Fruit fly (Drosophila melanogaster) whole organism, embryonic: ENCODE data around the gene CG34001.

ENCODE experiments used
- Aef1 ChIP-seq: fragments of 200-800 bp; sonication (Bioruptor generic); IDR thresholded peaks from 3 replicates; pipeline ENCODE4 v1.3.6; 2022; ENCODE audit warnings: missing biosample characterization, missing genetic modification characterization
- Atf6 ChIP-seq: fragments of 200-800 bp; sonication (Bioruptor generic); IDR thresholded peaks from 2 replicates; pipeline ENCODE4 v1.3.6; 2022; ENCODE audit warnings: missing biosample characterization, missing genetic modification characterization
- Awh ChIP-seq: fragments of 200-800 bp; sonication (Bioruptor generic); IDR thresholded peaks from 2 replicates; pipeline ENCODE4, ENCODE4 v1.3.6; 2022; ENCODE audit warnings: missing biosample characterization, missing genetic modification characterization
- Bdp1 ChIP-seq: fragments of 200-800 bp; sonication (Bioruptor generic); optimal IDR thresholded peaks from 3 replicates; lab custom pipeline; 2016; ENCODE audit warnings: missing biosample characterization, missing genetic modification characterization
- CG10462 ChIP-seq: fragments of 200-800 bp; sonication (Bioruptor generic); optimal IDR thresholded peaks from 2 replicates; lab custom pipeline; 2016; ENCODE audit warnings: missing biosample characterization, missing genetic modification characterization
- CG11456 ChIP-seq: fragments of 200-800 bp; sonication (Bioruptor generic); IDR thresholded peaks from 3 replicates; pipeline ENCODE4 v1.3.6; 2022; ENCODE audit warnings: missing biosample characterization, missing genetic modification characterization
- CG12236 ChIP-seq: fragments of 200-800 bp; sonication (Bioruptor generic); optimal IDR thresholded peaks from 2 replicates; lab custom pipeline; 2016; ENCODE audit warnings: missing biosample characterization, missing genetic modification characterization
- CG15073 ChIP-seq: fragments of 200-800 bp; sonication (Bioruptor generic); optimal IDR thresholded peaks from 2 replicates; lab custom pipeline; 2016; ENCODE audit warnings: missing biosample characterization, missing genetic modification characterization
- CG1602 ChIP-seq: fragments of 200-800 bp; sonication (Bioruptor generic); optimal IDR thresholded peaks from 3 replicates; lab custom pipeline; 2016; ENCODE audit warnings: missing biosample characterization, missing genetic modification characterization
- CG17328 ChIP-seq: fragments of 200-800 bp; sonication (Bioruptor generic); IDR thresholded peaks from 2 replicates; pipeline ENCODE4 v1.3.6; 2022; ENCODE audit warnings: missing biosample characterization, missing genetic modification characterization
- CG1832 ChIP-seq: fragments of 200-800 bp; sonication (Bioruptor generic); optimal IDR thresholded peaks from 2 replicates; lab custom pipeline; 2017; ENCODE audit warnings: missing biosample characterization, mild to moderate bottlenecking, missing genetic modification characterization, inconsistent platforms
- CG2875 ChIP-seq: fragments of 200-800 bp; sonication (Bioruptor generic); optimal IDR thresholded peaks from 2 replicates; lab custom pipeline; 2017; ENCODE audit warnings: missing biosample characterization, mild to moderate bottlenecking, missing genetic modification characterization, missing genetic modification reagents
- CG32767 ChIP-seq: fragments of 200-800 bp; sonication (Bioruptor generic); IDR thresholded peaks from 2 replicates; pipeline ENCODE4 v1.3.6; 2022; ENCODE audit warnings: missing biosample characterization, missing genetic modification characterization
- CG3407 ChIP-seq: fragments of 200-800 bp; sonication (Bioruptor generic); optimal IDR thresholded peaks from 2 replicates; lab custom pipeline; 2018; ENCODE audit warnings: missing biosample characterization, mild to moderate bottlenecking, missing genetic modification characterization
- CG3838 ChIP-seq: fragments of 200-800 bp; sonication (Bioruptor generic); optimal IDR thresholded peaks from 3 replicates; lab custom pipeline; 2016; ENCODE audit warnings: missing biosample characterization, missing genetic modification characterization
- CG3847 ChIP-seq: fragments of 200-800 bp; sonication (Bioruptor generic); IDR thresholded peaks from 2 replicates; pipeline ENCODE4 v1.3.6; 2022; ENCODE audit warnings: missing biosample characterization, missing genetic modification characterization
- CG42726 ChIP-seq: fragments of 200-800 bp; sonication (Bioruptor generic); IDR thresholded peaks from 2 replicates; pipeline ENCODE4 v1.3.6; 2022; ENCODE audit warnings: missing biosample characterization, missing genetic modification characterization; ENCODE audit not compliant: partially characterized antibody
- CG4424 ChIP-seq: fragments of 200-800 bp; sonication (Bioruptor generic); optimal IDR thresholded peaks from 3 replicates; lab custom pipeline; 2016; ENCODE audit warnings: missing biosample characterization, missing genetic modification characterization
- CG5245 ChIP-seq: fragments of 200-800 bp; sonication (Bioruptor generic); optimal IDR thresholded peaks from 3 replicates; lab custom pipeline; 2016; ENCODE audit warnings: missing biosample characterization, missing genetic modification characterization
- CG5953 ChIP-seq: fragments of 200-800 bp; sonication (Bioruptor generic); IDR thresholded peaks from 2 replicates; pipeline ENCODE4 v1.3.6; 2022; ENCODE audit warnings: missing biosample characterization, missing genetic modification characterization
- CG8478 ChIP-seq: fragments of >200 bp; optimal IDR thresholded peaks from 2 replicates; lab custom pipeline; 2018
- CrebB ChIP-seq: fragments of 200-800 bp; sonication (Bioruptor generic); optimal IDR thresholded peaks from 3 replicates; lab custom pipeline; 2018; ENCODE audit warnings: missing biosample characterization, mild to moderate bottlenecking, missing genetic modification characterization
- D19A ChIP-seq: fragments of 200-800 bp; optimal IDR thresholded peaks from 3 replicates; lab custom pipeline; 2019; ENCODE audit warnings: missing biosample characterization, mild to moderate bottlenecking, missing genetic modification characterization, moderate library complexity
- Elba2 ChIP-seq: fragments of 200-800 bp; sonication (Bioruptor generic); optimal IDR thresholded peaks from 3 replicates; lab custom pipeline; 2016; ENCODE audit warnings: missing biosample characterization, missing genetic modification characterization
- Ets65A ChIP-seq: fragments of 200-800 bp; sonication (Bioruptor generic); peaks from one replicate; lab custom pipeline; 2016; ENCODE audit warnings: missing biosample characterization, missing genetic modification characterization
- Mad ChIP-seq: fragments of 200-800 bp; sonication (Bioruptor generic); optimal IDR thresholded peaks from 2 replicates; lab custom pipeline; 2016; ENCODE audit warnings: missing biosample characterization, missing genetic modification characterization
- NC2β ChIP-seq: fragments of 200-800 bp; sonication (Bioruptor generic); optimal IDR thresholded peaks from 2 replicates; lab custom pipeline; 2016; ENCODE audit warnings: missing biosample characterization, missing genetic modification characterization
- Nf-YB ChIP-seq: fragments of 200-800 bp; sonication (Bioruptor generic); optimal IDR thresholded peaks from 3 replicates; lab custom pipeline; 2019; ENCODE audit warnings: missing biosample characterization, mild to moderate bottlenecking, missing genetic modification characterization, moderate library complexity
- ase ChIP-seq: fragments of 200-800 bp; sonication (Bioruptor generic); IDR thresholded peaks from 3 replicates; pipeline ENCODE4 v1.3.6; 2022; ENCODE audit warnings: missing biosample characterization, missing genetic modification characterization
- bowl ChIP-seq: fragments of 200-800 bp; sonication (Bioruptor generic); IDR thresholded peaks from 2 replicates; pipeline ENCODE4 v1.3.6; 2022; ENCODE audit warnings: missing biosample characterization, missing genetic modification characterization
- cg ChIP-seq: fragments of 200-800 bp; sonication (Bioruptor generic); optimal IDR thresholded peaks from 3 replicates; lab custom pipeline; 2019; ENCODE audit warnings: missing biosample characterization, mild to moderate bottlenecking, missing genetic modification characterization, moderate library complexity
- chif ChIP-seq, 2 experiments: fragments of 200-800 bp; sonication (Bioruptor generic); optimal IDR thresholded peaks; 3 replicates each; lab custom pipeline; 2016; ENCODE audit warnings: missing biosample characterization in 2 of 2, missing genetic modification characterization in 2 of 2
- da ChIP-seq: fragments of 200-800 bp; sonication (Bioruptor generic); optimal IDR thresholded peaks from 2 replicates; lab custom pipeline; 2016; ENCODE audit warnings: missing biosample characterization, missing genetic modification characterization
- esg ChIP-seq: fragments of 200-800 bp; sonication (Bioruptor generic); conservative IDR thresholded peaks from 2 replicates; pipeline ENCODE4 v1.3.6; 2022; ENCODE audit warnings: missing biosample characterization, missing genetic modification characterization
- exex ChIP-seq: fragments of 200-800 bp; sonication (Bioruptor generic); optimal IDR thresholded peaks from 4 replicates; lab custom pipeline; 2018; ENCODE audit warnings: missing biosample characterization, mild to moderate bottlenecking, missing genetic modification characterization, moderate library complexity
- fd64A ChIP-seq: fragments of 200-800 bp; sonication (Bioruptor generic); optimal IDR thresholded peaks from 3 replicates; lab custom pipeline; 2018; ENCODE audit warnings: missing biosample characterization, mild to moderate bottlenecking, missing genetic modification characterization
- gem ChIP-seq: fragments of 200-800 bp; sonication (Bioruptor generic); optimal IDR thresholded peaks from 2 replicates; lab custom pipeline; 2019; ENCODE audit warnings: missing biosample characterization, mild to moderate bottlenecking, missing genetic modification characterization, moderate library complexity
- hkb ChIP-seq, 2 experiments: fragments of 200-800 bp in 1 of 2; fragments of >200 bp in 1 of 2; sonication (Bioruptor generic) in 1 of 2; IDR thresholded peaks in 1 of 2; optimal IDR thresholded peaks in 1 of 2; 2 replicates each; pipeline versions ENCODE4 v1.3.6 to Lab custom; 2017 to 2022; ENCODE audit warnings: missing biosample characterization in 1 of 2, missing genetic modification characterization in 1 of 2
- hth ChIP-seq: fragments of >200 bp; optimal IDR thresholded peaks from 2 replicates; lab custom pipeline; 2017; ENCODE audit warnings: inconsistent platforms
- luna ChIP-seq: fragments of 200-800 bp; sonication (Bioruptor generic); optimal IDR thresholded peaks from 2 replicates; lab custom pipeline; 2016; ENCODE audit warnings: missing biosample characterization, missing genetic modification characterization
- odd ChIP-seq: fragments of 200-800 bp; sonication (Bioruptor generic); optimal IDR thresholded peaks from 2 replicates; lab custom pipeline; 2017; ENCODE audit warnings: missing biosample characterization, mild to moderate bottlenecking, missing genetic modification characterization
- pan ChIP-seq, 4 experiments: fragments of >200 bp in 3 of 4; fragments of 200-800 bp in 1 of 4; sonication (Bioruptor generic) in 1 of 4; optimal IDR thresholded peaks in 3 of 4; IDR thresholded peaks in 1 of 4; 2 replicates each; pipeline versions ENCODE4 v1.3.6 to Lab custom; 2017 to 2022; ENCODE audit warnings: missing biosample characterization in 2 of 4, missing genetic modification characterization in 2 of 4, mixed read lengths in 1 of 4
- run ChIP-seq: fragments of 200-800 bp; sonication (Bioruptor generic); optimal IDR thresholded peaks from 3 replicates; lab custom pipeline; 2018; ENCODE audit warnings: missing biosample characterization, mild to moderate bottlenecking, missing genetic modification characterization
- seq ChIP-seq: fragments of 200-800 bp; sonication (Bioruptor generic); IDR thresholded peaks from 2 replicates; pipeline ENCODE4 v1.3.6; 2022; ENCODE audit warnings: missing biosample characterization, missing genetic modification characterization
- sim ChIP-seq: fragments of 200-800 bp; sonication (Bioruptor generic); IDR thresholded peaks from 2 replicates; pipeline ENCODE4 v1.3.6; 2022; ENCODE audit warnings: missing biosample characterization, missing genetic modification characterization
- tap ChIP-seq: fragments of 200-800 bp; optimal IDR thresholded peaks from 3 replicates; lab custom pipeline; 2019; ENCODE audit warnings: missing biosample characterization, mild to moderate bottlenecking, missing genetic modification characterization, moderate library complexity
- tin ChIP-seq: fragments of 200-800 bp; sonication (Bioruptor generic); optimal IDR thresholded peaks from 3 replicates; lab custom pipeline; 2016; ENCODE audit warnings: missing biosample characterization, missing genetic modification characterization
- tna ChIP-seq: fragments of 200-800 bp; sonication (Bioruptor generic); IDR thresholded peaks from 2 replicates; pipeline ENCODE4 v1.3.6; 2022; ENCODE audit warnings: missing biosample characterization, missing genetic modification characterization; ENCODE audit not compliant: partially characterized antibody
- tup ChIP-seq: fragments of 200-800 bp; sonication (Bioruptor generic); optimal IDR thresholded peaks from 2 replicates; lab custom pipeline; 2016; ENCODE audit warnings: missing biosample characterization, mild to moderate bottlenecking, missing genetic modification characterization, moderate library complexity
- usp ChIP-seq: fragments of >200 bp; optimal IDR thresholded peaks from 2 replicates; lab custom pipeline; 2017; ENCODE audit warnings: missing biosample characterization, missing genetic modification characterization

The CG34001 gene

DNA sequence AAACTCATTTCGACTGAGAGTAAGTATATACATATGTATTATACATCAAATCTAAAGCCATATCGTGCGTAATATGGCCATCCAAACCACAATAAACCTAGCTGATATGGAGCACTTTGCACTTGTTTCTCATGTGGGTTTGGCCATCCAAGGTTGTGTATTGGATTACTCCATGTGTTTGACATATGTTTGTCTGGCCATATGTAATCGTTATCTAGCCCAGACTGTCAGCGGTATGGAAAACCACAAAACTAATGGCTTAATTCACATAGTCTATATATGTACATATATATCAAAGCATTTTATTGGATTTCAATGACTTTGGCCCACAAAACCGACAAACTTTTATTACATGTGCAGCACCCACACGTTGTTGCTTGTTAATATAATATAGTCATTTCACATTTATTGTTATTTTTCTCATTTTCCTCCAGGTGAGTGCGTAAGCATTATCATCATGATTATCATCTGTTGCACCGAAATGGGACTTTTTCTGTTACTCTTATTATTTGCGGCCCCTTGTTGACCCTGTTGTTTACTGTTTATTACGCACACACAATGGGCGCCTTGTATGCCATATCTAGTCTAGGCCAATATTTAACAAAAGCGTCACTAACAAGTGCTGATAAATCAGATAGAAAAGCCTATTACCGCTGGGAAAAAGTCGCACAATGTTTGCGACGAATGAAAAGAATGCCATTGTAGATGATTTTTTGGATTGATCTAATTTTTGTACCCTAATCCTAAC, 25.7 kb downstream of the CG34001 start (continued):
- TF ChIP-seq fd64A, result peak; percentile 85
- peak; percentile 23 for TF ChIP-seq run (tag; lab: Kevin White, UChicago)
- TF ChIP-seq CG4424 (GFP tag; lab: Kevin White, UChicago), result peak; percentile 60
- peak; percentile 34 for TF ChIP-seq D19A (tag; lab: Kevin White, UChicago)
- TF ChIP-seq CG1832, result no peak
- no peak for TF ChIP-seq hth
- TF ChIP-seq Mad (GFP tag; lab: Kevin White, UChicago), result peak; percentile 32
- TF ChIP-seq CG3838, result peak; percentile 57
- peak; percentile 24 for TF ChIP-seq CG10462 (GFP tag; lab: Kevin White, UChicago)
- TF ChIP-seq gem (tag; lab: Kevin White, UChicago), result peak; percentile 69
- TF ChIP-seq CG1602 (GFP tag; lab: Kevin White, UChicago), result peak; percentile 33
- peak; percentile 48; the same call in 1 of the 2 replicates for TF ChIP-seq sim (GFP tag; lab: Robert Waterston, UW)
- TF ChIP-seq Bdp1 (GFP tag; lab: Kevin White, UChicago), result peak; percentile 51
- no peak for TF ChIP-seq CG42726 (GFP tag; lab: Robert Waterston, UW)
- TF ChIP-seq NC2β (GFP tag; lab: Kevin White, UChicago), result peak; percentile 61
- TF ChIP-seq CG2875 (GFP tag; lab: Kevin White, UChicago), result peak; percentile 82
- TF ChIP-seq tap (tag; lab: Kevin White, UChicago), result peak; percentile 23
- TF ChIP-seq bowl, result no peak
- TF ChIP-seq esg (GFP tag; lab: Robert Waterston, UW), result no peak
- peak in 1 of 2 experiments; percentile 66 for TF ChIP-seq chif (GFP tag; optimal IDR thresholded peaks at IDR 0.05; lab: Kevin White, UChicago)
- TF ChIP-seq da (GFP tag; lab: Kevin White, UChicago), result peak; percentile 72
- TF ChIP-seq luna (GFP tag; lab: Kevin White, UChicago), result no peak
- no peak for TF ChIP-seq pan (optimal IDR thresholded peaks at IDR 0.05; lab: Kevin White, UChicago)
- peak in 1 of 2 experiments; percentile 62 for TF ChIP-seq pan (GFP tag; optimal IDR thresholded peaks at IDR 0.05 in 1 of 2, IDR thresholded peaks at IDR 0.05 in 1 of 2)
- TF ChIP-seq Elba2 (GFP tag; lab: Kevin White, UChicago), result no peak
- no peak; the same call in 2 of the 3 replicates for TF ChIP-seq CG11456 (GFP tag; lab: Robert Waterston, UW)
- TF ChIP-seq exex (tag; lab: Kevin White, UChicago), result peak; percentile 22
- TF ChIP-seq Aef1 (GFP tag; lab: Robert Waterston, UW), result no peak
- no peak for TF ChIP-seq tna (GFP tag; lab: Robert Waterston, UW)
- TF ChIP-seq CG32767, result no peak
- no peak for TF ChIP-seq usp
- TF ChIP-seq CrebB, result peak; percentile 85
- TF ChIP-seq CG3407 (GFP tag; lab: Kevin White, UChicago), result peak; percentile 80
- peak; percentile 23 for TF ChIP-seq CG5245 (GFP tag; lab: Kevin White, UChicago)
- peak; percentile 74 for TF ChIP-seq CG12236 (GFP tag; lab: Kevin White, UChicago)
- no peak for TF ChIP-seq CG8478 (lab: Kevin White, UChicago)
- peak; percentile 64; the same call in 1 of the 2 replicates for TF ChIP-seq seq (GFP tag; lab: Robert Waterston, UW)
- no peak for TF ChIP-seq hkb (optimal IDR thresholded peaks at IDR 0.05; lab: Kevin White, UChicago)
- peak; percentile 76 for TF ChIP-seq hkb (GFP tag; IDR thresholded peaks at IDR 0.05; lab: Robert Waterston, UW)
- TF ChIP-seq odd (GFP tag; lab: Kevin White, UChicago), result peak; percentile 70
- no peak for TF ChIP-seq CG15073 (GFP tag; lab: Kevin White, UChicago)
- peak; percentile 61 for TF ChIP-seq tup
- TF ChIP-seq ase (GFP tag; lab: Robert Waterston, UW), result no peak
- no peak for TF ChIP-seq cg (GFP tag; lab: Kevin White, UChicago)
- peak; percentile 77 for TF ChIP-seq Atf6 (GFP tag; lab: Robert Waterston, UW)
- TF ChIP-seq Nf-YB (GFP tag; lab: Kevin White, UChicago), result peak; percentile 47
- peak; percentile 68 for TF ChIP-seq CG5953
- no peak for TF ChIP-seq tin
- no peak for TF ChIP-seq CG17328 (GFP tag; lab: Robert Waterston, UW)
- TF ChIP-seq Ets65A (GFP tag; lab: Kevin White, UChicago), result no peak
- peak; percentile 75 for TF ChIP-seq Awh (GFP tag; lab: Robert Waterston, UW)
- TF ChIP-seq CG3847 (GFP tag; lab: Robert Waterston, UW), result no peak
